Worm (Caenorhabditis elegans) whole organism, mixed stage, embryonic: ENCODE data around the gene T26C12.1.

Experiments used
- cnd-1 ChIP-seq: fragments of 200-800 bp; sonication (Bioruptor generic); optimal IDR thresholded peaks from 2 replicates; lab custom pipeline; 2018; ENCODE audit warnings: mild to moderate bottlenecking, missing genetic modification characterization, missing compliant biosample characterization
- elt-3 ChIP-seq: fragments of 150-350 bp; optimal IDR thresholded peaks from 2 replicates; lab custom pipeline; 2014; ENCODE audit warnings: missing biosample characterization, missing genetic modification characterization
- lsy-2 ChIP-seq: fragments of 150-350 bp; optimal IDR thresholded peaks from 2 replicates; lab custom pipeline; 2014; ENCODE audit warnings: missing biosample characterization, missing genetic modification characterization
- mab-5 ChIP-seq: fragments of 150-350 bp; optimal IDR thresholded peaks from 2 replicates; lab custom pipeline; 2014; ENCODE audit warnings: missing biosample characterization, missing genetic modification characterization
- nhr-12 ChIP-seq: fragments of 150-350 bp; optimal IDR thresholded peaks from 2 replicates; lab custom pipeline; 2014; ENCODE audit warnings: missing biosample characterization, missing genetic modification characterization
- nhr-237 ChIP-seq: fragments of 150-350 bp; optimal IDR thresholded peaks from 2 replicates; lab custom pipeline; 2014; ENCODE audit warnings: missing biosample characterization, missing genetic modification characterization
- sem-2 ChIP-seq: fragments of 200-800 bp; sonication (Bioruptor generic); optimal IDR thresholded peaks from 2 replicates; lab custom pipeline; 2018; ENCODE audit warnings: mild to moderate bottlenecking, missing genetic modification characterization, missing compliant biosample characterization
- snpc-4 ChIP-seq: fragments of 150-350 bp; optimal IDR thresholded peaks from 2 replicates; lab custom pipeline; 2014; ENCODE audit warnings: missing biosample characterization, missing genetic modification characterization
- unc-39 ChIP-seq: fragments of 150-350 bp; optimal IDR thresholded peaks from 2 replicates; lab custom pipeline; 2014; ENCODE audit warnings: missing biosample characterization, missing genetic modification characterization
- ztf-11 ChIP-seq: fragments of 150-350 bp; optimal IDR thresholded peaks from 2 replicates; lab custom pipeline; 2014; ENCODE audit warnings: missing biosample characterization, missing genetic modification characterization

ce11 chrIV:3254443-3254842, 4.3 kb upstream of the T26C12.1 start, which contains the start of gene dmd-9:
- TF ChIP-seq lsy-2 (no peak), nhr-237 (tag; lab: Kevin White, UChicago) (no peak), nhr-12 (tag; lab: Kevin White, UChicago) (no peak), ztf-11 (tag; lab: Kevin White, UChicago) (no peak), elt-3 (no peak), snpc-4 (tag; lab: Kevin White, UChicago) (no peak), sem-2 (GFP tag; lab: Kevin White, UChicago) (no peak), unc-39 (tag; lab: Kevin White, UChicago) (no peak), mab-5 (tag; lab: Kevin White, UChicago) (no peak), cnd-1 (no peak)
